Worm (Caenorhabditis elegans) whole organism, late embryonic: ENCODE data around the gene wrt-2.
A peak's percentile ranks its signal among the peaks of the same experiment; 100 is the strongest.

Source experiments
- C08G9.2 ChIP-seq: sonication (generic microtip); optimal IDR thresholded peaks from 2 replicates; lab custom pipeline; 2016; ENCODE audit warnings: mild to moderate bottlenecking, missing genetic modification characterization, moderate library complexity, missing compliant biosample characterization
- C38D4.7 ChIP-seq: fragments of 200-800 bp; sonication (Bioruptor generic); optimal IDR thresholded peaks from 2 replicates; lab custom pipeline; 2018; ENCODE audit warnings: mild to moderate bottlenecking, missing genetic modification characterization, moderate library complexity, missing compliant biosample characterization
- K09A11.1 ChIP-seq: sonication (generic microtip); optimal IDR thresholded peaks from 2 replicates; lab custom pipeline; 2017; ENCODE audit warnings: antibody characterized with exemption, mild to moderate bottlenecking, missing genetic modification characterization, missing compliant biosample characterization; ENCODE audit not compliant: insufficient read depth
- T23F11.4 ChIP-seq: fragments of 200-800 bp; sonication (Bioruptor generic); optimal IDR thresholded peaks from 2 replicates; lab custom pipeline; 2018; ENCODE audit warnings: mild to moderate bottlenecking, missing genetic modification characterization, missing compliant biosample characterization
- ama-1 ChIP-seq: fragments of 150-350 bp; optimal IDR thresholded peaks from 2 replicates; lab custom pipeline; 2014
- ceh-14 ChIP-seq: sonication (generic microtip); optimal IDR thresholded peaks from 2 replicates; lab custom pipeline; 2016; ENCODE audit warnings: missing genotype, missing genetic modification characterization, missing compliant biosample characterization
- ceh-18 ChIP-seq: sonication (generic microtip); optimal IDR thresholded peaks from 2 replicates; lab custom pipeline; 2016; ENCODE audit warnings: missing genetic modification characterization, missing compliant biosample characterization
- ceh-19 ChIP-seq: fragments of 200-800 bp; sonication (Bioruptor generic); optimal IDR thresholded peaks from 2 replicates; lab custom pipeline; 2018; ENCODE audit warnings: mild to moderate bottlenecking, missing genetic modification characterization, missing compliant biosample characterization
- ceh-22 ChIP-seq: sonication (generic microtip); optimal IDR thresholded peaks from 2 replicates; lab custom pipeline; 2017; ENCODE audit warnings: missing biosample characterization, missing genetic modification characterization
- ceh-24 ChIP-seq: sonication (generic microtip); optimal IDR thresholded peaks from 2 replicates; lab custom pipeline; 2016; ENCODE audit warnings: mild to moderate bottlenecking, missing genetic modification characterization, missing compliant biosample characterization
- ceh-31 ChIP-seq: sonication (generic microtip); optimal IDR thresholded peaks from 2 replicates; lab custom pipeline; 2016; ENCODE audit warnings: missing genetic modification characterization, missing compliant biosample characterization
- ceh-45 ChIP-seq: fragments of 200-800 bp; sonication (Bioruptor generic); IDR thresholded peaks from 2 replicates; pipeline ENCODE4 v1.3.6; 2022; ENCODE audit warnings: missing genetic modification reagents, missing genetic modification characterization, missing compliant biosample characterization
- ceh-48 ChIP-seq: sonication (generic microtip); optimal IDR thresholded peaks from 2 replicates; lab custom pipeline; 2016; ENCODE audit warnings: missing genetic modification characterization, inconsistent platforms, missing compliant biosample characterization
- ceh-6 ChIP-seq: fragments of 200-800 bp; sonication (Bioruptor generic); optimal IDR thresholded peaks from 2 replicates; lab custom pipeline; 2018; ENCODE audit warnings: mild to moderate bottlenecking, missing genetic modification characterization, missing compliant biosample characterization
- ceh-9 ChIP-seq: sonication (generic microtip); optimal IDR thresholded peaks from 2 replicates; lab custom pipeline; 2016; ENCODE audit warnings: mild to moderate bottlenecking, missing genetic modification characterization, inconsistent platforms, missing compliant biosample characterization
- che-1 ChIP-seq: sonication (generic microtip); optimal IDR thresholded peaks from 2 replicates; lab custom pipeline; 2016; ENCODE audit warnings: mild to moderate bottlenecking, missing genetic modification characterization, missing compliant biosample characterization
- dve-1 ChIP-seq: sonication (generic microtip); optimal IDR thresholded peaks from 2 replicates; lab custom pipeline; 2017; ENCODE audit warnings: antibody characterized with exemption, mild to moderate bottlenecking, missing genetic modification characterization, missing compliant biosample characterization
- elt-4 ChIP-seq: sonication (generic microtip); optimal IDR thresholded peaks from 2 replicates; lab custom pipeline; 2016; ENCODE audit warnings: missing genetic modification characterization, missing compliant biosample characterization
- ets-4 ChIP-seq: sonication (generic microtip); optimal IDR thresholded peaks from 2 replicates; lab custom pipeline; 2016; ENCODE audit warnings: missing genetic modification characterization, missing compliant biosample characterization
- eyg-1 ChIP-seq: sonication (generic microtip); optimal IDR thresholded peaks from 2 replicates; lab custom pipeline; 2016; ENCODE audit warnings: missing genotype, missing genetic modification characterization, missing compliant biosample characterization
- fax-1 ChIP-seq: sonication (generic microtip); optimal IDR thresholded peaks from 2 replicates; lab custom pipeline; 2016; ENCODE audit warnings: missing genotype, missing genetic modification characterization, missing compliant biosample characterization
- fkh-10 ChIP-seq: fragments of 150-350 bp; optimal IDR thresholded peaks from 2 replicates; lab custom pipeline; 2014; ENCODE audit warnings: missing biosample characterization, missing genetic modification reagents, missing genetic modification characterization
- fkh-6 ChIP-seq: sonication (generic microtip); optimal IDR thresholded peaks from 2 replicates; lab custom pipeline; 2016; ENCODE audit warnings: missing genetic modification characterization, missing compliant biosample characterization
- hlh-15 ChIP-seq: sonication (generic microtip); optimal IDR thresholded peaks from 2 replicates; lab custom pipeline; 2016; ENCODE audit warnings: missing genetic modification characterization, missing compliant biosample characterization
- hlh-30 ChIP-seq: sonication (generic microtip); optimal IDR thresholded peaks from 2 replicates; lab custom pipeline; 2017; ENCODE audit warnings: antibody characterized with exemption, missing genetic modification characterization, missing compliant biosample characterization; ENCODE audit not compliant: insufficient read depth
- lim-6 ChIP-seq: sonication (generic microtip); optimal IDR thresholded peaks from 2 replicates; lab custom pipeline; 2016; ENCODE audit warnings: missing genetic modification characterization, missing compliant biosample characterization
- lin-11 ChIP-seq: fragments of 200-800 bp; sonication (Bioruptor generic); optimal IDR thresholded peaks from 2 replicates; lab custom pipeline; 2018; ENCODE audit warnings: mild to moderate bottlenecking, missing genetic modification characterization, missing compliant biosample characterization
- nfya-1 ChIP-seq: sonication (generic microtip); optimal IDR thresholded peaks from 2 replicates; lab custom pipeline; 2017; ENCODE audit warnings: missing genetic modification characterization, mild to moderate bottlenecking, missing compliant biosample characterization, antibody characterized with exemption, moderate library complexity
- nhr-11 ChIP-seq: fragments of 150-350 bp; optimal IDR thresholded peaks from 2 replicates; lab custom pipeline; 2014; ENCODE audit warnings: missing biosample characterization, missing genetic modification characterization
- nhr-232 ChIP-seq: sonication (generic microtip); optimal IDR thresholded peaks from 2 replicates; lab custom pipeline; 2016; ENCODE audit warnings: missing genetic modification characterization, missing compliant biosample characterization
- npax-4 ChIP-seq: sonication (generic microtip); optimal IDR thresholded peaks from 2 replicates; lab custom pipeline; 2016; ENCODE audit warnings: missing genetic modification characterization, missing compliant biosample characterization
- odd-2 ChIP-seq: sonication (generic microtip); optimal IDR thresholded peaks from 2 replicates; lab custom pipeline; 2017; ENCODE audit warnings: antibody characterized with exemption, mild to moderate bottlenecking, missing genetic modification characterization, missing compliant biosample characterization
- pat-9 ChIP-seq: fragments of 200-800 bp; sonication (Bioruptor generic); optimal IDR thresholded peaks from 2 replicates; lab custom pipeline; 2018; ENCODE audit warnings: mild to moderate bottlenecking, missing genetic modification characterization, moderate library complexity, missing compliant biosample characterization
- pax-1 ChIP-seq: fragments of 150-350 bp; optimal IDR thresholded peaks from 2 replicates; lab custom pipeline; 2014; ENCODE audit warnings: missing biosample characterization, missing genetic modification characterization
- pros-1 ChIP-seq: fragments of 150-350 bp; optimal IDR thresholded peaks from 2 replicates; lab custom pipeline; 2014; ENCODE audit warnings: missing biosample characterization, missing genetic modification reagents, missing genetic modification characterization
- ref-2 ChIP-seq: sonication (generic microtip); optimal IDR thresholded peaks from 2 replicates; lab custom pipeline; 2016; ENCODE audit warnings: missing genetic modification characterization, missing compliant biosample characterization
- sdc-2 ChIP-seq: sonication (generic microtip); optimal IDR thresholded peaks from 2 replicates; lab custom pipeline; 2016; ENCODE audit warnings: missing genotype, missing genetic modification characterization, missing compliant biosample characterization
- sox-2 ChIP-seq: fragments of 200-800 bp; sonication (Bioruptor generic); IDR thresholded peaks from 2 replicates; pipeline ENCODE4 v1.3.6; 2022; ENCODE audit warnings: missing genetic modification reagents, missing genetic modification characterization, missing compliant biosample characterization
- sox-4 ChIP-seq: sonication (generic microtip); optimal IDR thresholded peaks from 2 replicates; lab custom pipeline; 2017; ENCODE audit warnings: mild to moderate bottlenecking, missing genetic modification characterization, inconsistent platforms, missing compliant biosample characterization
- syd-9 ChIP-seq: sonication (generic microtip); optimal IDR thresholded peaks from 2 replicates; lab custom pipeline; 2016; ENCODE audit warnings: mild to moderate bottlenecking, missing genetic modification characterization, moderate library complexity, missing compliant biosample characterization
- tbx-7 ChIP-seq: sonication (generic microtip); optimal IDR thresholded peaks from 2 replicates; lab custom pipeline; 2016; ENCODE audit warnings: missing genotype, missing genetic modification characterization, missing compliant biosample characterization
- ttx-3 ChIP-seq: sonication (generic microtip); optimal IDR thresholded peaks from 2 replicates; lab custom pipeline; 2016; ENCODE audit warnings: missing genetic modification reagents, missing genetic modification characterization, missing compliant biosample characterization
- unc-42 ChIP-seq: sonication (generic microtip); optimal IDR thresholded peaks from 2 replicates; lab custom pipeline; 2016; ENCODE audit warnings: missing genotype, missing genetic modification characterization, missing compliant biosample characterization
- unc-55 ChIP-seq: sonication (generic microtip); optimal IDR thresholded peaks from 2 replicates; lab custom pipeline; 2017; ENCODE audit warnings: missing biosample characterization, missing genetic modification reagents, missing genetic modification characterization
- unc-86 ChIP-seq: sonication (generic microtip); optimal IDR thresholded peaks from 2 replicates; lab custom pipeline; 2016; ENCODE audit warnings: missing genetic modification characterization, missing compliant biosample characterization
- zip-5 ChIP-seq: sonication (generic microtip); optimal IDR thresholded peaks from 2 replicates; lab custom pipeline; 2016; ENCODE audit warnings: missing genetic modification characterization, missing compliant biosample characterization

The wrt-2 gene

ce11 chrX:3051315-3051993 is 42.7 kb downstream of the wrt-2 start:
- TF ChIP-seq unc-42 (tag; lab: Kevin White, UChicago) (peak; percentile 82), syd-9 (no peak), T23F11.4 (GFP tag; lab: Kevin White, UChicago) (no peak), hlh-15 (tag; lab: Kevin White, UChicago) (no peak)

- TF ChIP-seq fax-1 (tag; lab: Kevin White, UChicago) (no peak), unc-86 (tag; lab: Kevin White, UChicago) (no peak), K09A11.1 (no peak), ceh-18 (tag; lab: Kevin White, UChicago) (peak; percentile 56), C38D4.7 (GFP tag; lab: Kevin White, UChicago) (no peak), sox-4 (tag; lab: Kevin White, UChicago) (no peak), ceh-14 (tag; lab: Kevin White, UChicago) (no peak), ama-1 (lab: Kevin White, UChicago) (no peak), ceh-24 (tag; lab: Kevin White, UChicago) (no peak), unc-42 (tag; lab: Kevin White, UChicago) (peak; percentile 72), eyg-1 (no peak), ceh-45 (GFP tag; lab: Robert Waterston, UW) (no peak), ceh-31 (tag; lab: Kevin White, UChicago) (peak; percentile 98), unc-55 (peak; percentile 55), ceh-19 (no peak), nhr-11 (no peak), sdc-2 (tag; lab: Kevin White, UChicago) (peak; percentile 58), ceh-6 (no peak), che-1 (tag; lab: Kevin White, UChicago) (no peak), fkh-10 (no peak), nhr-232 (no peak), dve-1 (no peak), npax-4 (no peak)
These were observed 44.9 kb downstream of the wrt-2 start for ce11 chrX:3049233-3049632.

- no peak for TF ChIP-seq C08G9.2
- TF ChIP-seq, all 69 proteins: peak for 0
These were observed 45.5 kb downstream of the wrt-2 start for ce11 chrX:3048696-3049095.

- TF ChIP-seq ttx-3: no peak
- no peak for TF ChIP-seq ceh-9
- TF ChIP-seq nhr-11: no peak
- no peak for TF ChIP-seq sox-4 (tag; lab: Kevin White, UChicago)
- no peak for TF ChIP-seq tbx-7 (tag; lab: Kevin White, UChicago)
- no peak for TF ChIP-seq ceh-24 (tag; lab: Kevin White, UChicago)
- TF ChIP-seq odd-2: no peak
- TF ChIP-seq unc-42 (tag; lab: Kevin White, UChicago): no peak
- TF ChIP-seq lin-11 (tag; lab: Kevin White, UChicago): no peak
- no peak for TF ChIP-seq ceh-22 (tag; lab: Kevin White, UChicago)
- no peak for TF ChIP-seq pat-9 (tag; lab: Kevin White, UChicago)
- TF ChIP-seq ceh-48 (tag; lab: Kevin White, UChicago): no peak
These were observed 46.9 kb downstream of the wrt-2 start for ce11 chrX:3047224-3047623.

- TF ChIP-seq pros-1 (tag; lab: Kevin White, UChicago) (no peak), nhr-232 (no peak), lin-11 (tag; lab: Kevin White, UChicago) (no peak), sox-2 (GFP tag; lab: Robert Waterston, UW) (no peak), npax-4 (no peak), ets-4 (tag; lab: Kevin White, UChicago) (no peak), ref-2 (no peak), lim-6 (tag; lab: Kevin White, UChicago) (no peak), hlh-30 (tag; lab: Kevin White, UChicago) (no peak), C08G9.2 (no peak), nfya-1 (tag; lab: Kevin White, UChicago) (no peak), tbx-7 (tag; lab: Kevin White, UChicago) (no peak), fkh-6 (no peak), T23F11.4 (GFP tag; lab: Kevin White, UChicago) (no peak), pax-1 (tag; lab: Kevin White, UChicago) (no peak), zip-5 (tag; lab: Kevin White, UChicago) (no peak), sdc-2 (tag; lab: Kevin White, UChicago) (no peak), elt-4 (no peak)
These were observed 48.7 kb downstream of the wrt-2 start, which contains the start of gene cnnm-3 for ce11 chrX:3045466-3045865. Gene cnnm-3, minus strand, starts transcription at chrX:3045847.
